Comparison of ENCODE assay signal across 2 fruit fly cellular contexts in the genomic region with DNA sequence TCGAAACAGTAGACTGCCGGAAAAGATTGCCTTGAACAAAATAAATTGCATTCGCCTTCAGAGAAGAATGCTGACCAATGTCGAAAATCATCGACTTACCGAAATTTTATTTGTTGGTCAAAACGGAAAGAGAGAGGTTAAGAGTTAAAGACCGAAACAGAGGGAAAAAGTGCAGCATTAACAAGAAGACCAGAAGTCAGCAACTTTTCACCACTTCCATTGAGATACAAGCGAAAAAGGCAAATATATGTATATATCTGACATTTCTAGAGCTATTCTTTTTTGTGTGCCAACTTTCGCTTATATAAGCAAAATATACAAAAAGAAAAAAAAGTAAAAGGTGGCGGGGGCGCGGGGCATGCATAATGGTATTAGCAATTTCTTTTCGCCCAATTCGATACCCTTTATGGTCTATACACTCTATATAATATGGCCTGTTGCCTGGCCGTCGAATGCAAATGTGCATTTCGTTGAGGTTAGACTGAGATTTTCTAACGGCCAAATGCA.
TF ChIP-seq lines count a peak whose summit lies in the region.

No protein-coding gene starts in this region.

- no peak for TF ChIP-seq CTCF in whole organism, embryonic (GFP tag; optimal IDR thresholded peaks at IDR 0.05; lab: Kevin White, UChicago)

TF ChIP-seq in whole organism, adult, 20 proteins besides CTCF, POLR2A, EP300 and RAD21:
- no peak for TF ChIP-seq pad (GFP tag; optimal IDR thresholded peaks at IDR 0.05; lab: Kevin White, UChicago)
- TF ChIP-seq tj (GFP tag; optimal IDR thresholded peaks at IDR 0.05; lab: Kevin White, UChicago), result peak; percentile 97
- no peak for TF ChIP-seq cic (GFP tag; optimal IDR thresholded peaks at IDR 0.05; lab: Kevin White, UChicago)
- TF ChIP-seq ovo (GFP tag; optimal IDR thresholded peaks at IDR 0.05; lab: Kevin White, UChicago), result no peak
- no peak for TF ChIP-seq CG12768 (GFP tag; optimal IDR thresholded peaks at IDR 0.05; lab: Kevin White, UChicago)
- TF ChIP-seq CG14711 (tag; optimal IDR thresholded peaks at IDR 0.05; lab: Kevin White, UChicago), result no peak
- no peak for TF ChIP-seq CG7101 (tag; optimal IDR thresholded peaks at IDR 0.05; lab: Kevin White, UChicago)
- no peak for TF ChIP-seq CG33017 (tag; optimal IDR thresholded peaks at IDR 0.05; lab: Kevin White, UChicago)

TF ChIP-seq in whole organism, embryonic, 481 proteins besides CTCF, POLR2A, EP300 and RAD21:
- TF ChIP-seq CG3838 (GFP tag; optimal IDR thresholded peaks at IDR 0.05; lab: Kevin White, UChicago) (no peak), sens (GFP tag; lab: Kevin White, UChicago) (peak; percentile 53), Pdp1 (GFP tag; optimal IDR thresholded peaks at IDR 0.05; lab: Kevin White, UChicago) (peak in 1 of 2 experiments; percentile 53), az2 (GFP tag; optimal IDR thresholded peaks at IDR 0.05; lab: Kevin White, UChicago) (no peak), Lpt (GFP tag; optimal IDR thresholded peaks at IDR 0.05; lab: Kevin White, UChicago) (no peak), CG3726 (GFP tag; IDR thresholded peaks at IDR 0.05; lab: Robert Waterston, UW) (no peak), ind (GFP tag; optimal IDR thresholded peaks at IDR 0.05; lab: Kevin White, UChicago) (no peak), btn (GFP tag; optimal IDR thresholded peaks at IDR 0.05; lab: Kevin White, UChicago) (no peak), slbo (GFP tag; IDR thresholded peaks at IDR 0.05; lab: Robert Waterston, UW) (no peak), sd (tag; optimal IDR thresholded peaks at IDR 0.05; lab: Kevin White, UChicago) (no peak), kni (GFP tag; optimal IDR thresholded peaks at IDR 0.05; lab: Kevin White, UChicago) (peak; percentile 12), CG2120 (GFP tag; optimal IDR thresholded peaks at IDR 0.05; lab: Kevin White, UChicago) (no peak), Dp (GFP tag; optimal IDR thresholded peaks at IDR 0.05; lab: Kevin White, UChicago) (no peak), Blimp-1 (GFP tag; optimal IDR thresholded peaks at IDR 0.05; lab: Kevin White, UChicago) (peak; percentile 12), CG17802 (tag; optimal IDR thresholded peaks at IDR 0.05; lab: Kevin White, UChicago) (no peak), CG12744 (GFP tag; optimal IDR thresholded peaks at IDR 0.05; lab: Kevin White, UChicago) (no peak), dpn (GFP tag; optimal IDR thresholded peaks at IDR 0.05; lab: Kevin White, UChicago) (no peak), BEAF-32 (GFP tag; optimal IDR thresholded peaks at IDR 0.05; lab: Kevin White, UChicago) (no peak), D19A (tag; optimal IDR thresholded peaks at IDR 0.05; lab: Kevin White, UChicago) (no peak), Med (GFP tag; lab: Kevin White, UChicago) (peak; percentile 8), Doc2 (GFP tag; IDR thresholded peaks at IDR 0.05; lab: Robert Waterston, UW) (no peak), Kr (GFP tag; optimal IDR thresholded peaks at IDR 0.05; lab: Kevin White, UChicago) (no peak)
TF ChIP-seq in whole organism, embryonic: peak in this region for 5.
